Fruit fly (Drosophila melanogaster) whole organism, pupa: Measurements from ENCODE around the gene Rfx.
"Not testable (repeated sequence)": the region's sequence is repeated elsewhere in the genome, so short reads cannot be mapped to it uniquely, and the experiment has no call there.

ENCODE experiments used
- CG10348 ChIP-seq: fragments of 200-800 bp; sonication (Bioruptor generic); IDR thresholded peaks from 2 replicates; pipeline ENCODE4 v1.3.6; 2022; ENCODE audit warnings: missing biosample characterization, missing genetic modification characterization
- CG14655 ChIP-seq: fragments of 200-800 bp; sonication (Bioruptor generic); optimal IDR thresholded peaks from 3 replicates; lab custom pipeline; 2017; ENCODE audit warnings: mild to moderate bottlenecking, missing biosample characterization, missing genetic modification reagents, missing genetic modification characterization
- CG8301 ChIP-seq: fragments of 200-800 bp; sonication (Bioruptor generic); optimal IDR thresholded peaks from 2 replicates; lab custom pipeline; 2018; ENCODE audit warnings: missing biosample characterization, mild to moderate bottlenecking, missing genetic modification characterization
- CG9948 ChIP-seq: fragments of 200-800 bp; sonication (Bioruptor generic); optimal IDR thresholded peaks from 2 replicates; lab custom pipeline; 2018; ENCODE audit warnings: missing biosample characterization, mild to moderate bottlenecking, missing genetic modification characterization, moderate library complexity
- Pif1A ChIP-seq: fragments of 200-800 bp; sonication (Bioruptor generic); optimal IDR thresholded peaks from 3 replicates; lab custom pipeline; 2016; ENCODE audit warnings: missing biosample characterization, missing genetic modification characterization

- not testable (repeated sequence) for TF ChIP-seq CG8301; CG14655; Pif1A (GFP tag; lab: Kevin White, UChicago); CG10348; CG9948 (tag; lab: Kevin White, UChicago)
Observed at dm6 chr3R:10348461-10348860, 29.4 kb downstream of the Rfx start, which contains the start of gene CG31406.
